Fruit fly (Drosophila melanogaster) whole organism, embryonic: ENCODE measurements around the gene CG44004.

Source experiments
- BEAF-32 ChIP-seq: fragments of 200-800 bp; sonication (Bioruptor generic); optimal IDR thresholded peaks from 3 replicates; lab custom pipeline; 2017; ENCODE audit warnings: missing biosample characterization, missing genetic modification characterization, mild to moderate bottlenecking, moderate library complexity, missing genetic modification reagents
- CG12104 ChIP-seq: fragments of 200-800 bp; sonication (Bioruptor generic); optimal IDR thresholded peaks from 3 replicates; lab custom pipeline; 2016; ENCODE audit warnings: missing biosample characterization, missing genetic modification characterization
- CG13775 ChIP-seq: fragments of 200-800 bp; sonication (Bioruptor generic); optimal IDR thresholded peaks from 3 replicates; lab custom pipeline; 2017; ENCODE audit warnings: missing biosample characterization, mild to moderate bottlenecking, missing genetic modification characterization
- CG15269 ChIP-seq: fragments of 200-800 bp; sonication (Bioruptor generic); optimal IDR thresholded peaks from 2 replicates; lab custom pipeline; 2018; ENCODE audit warnings: missing biosample characterization, mild to moderate bottlenecking, missing genetic modification characterization, moderate library complexity
- CG16779 ChIP-seq: fragments of 200-800 bp; sonication (Bioruptor generic); IDR thresholded peaks from 2 replicates; pipeline ENCODE4 v1.3.6; 2022; ENCODE audit warnings: missing biosample characterization, missing genetic modification characterization
- CG18262 ChIP-seq: fragments of 200-800 bp; optimal IDR thresholded peaks from 3 replicates; lab custom pipeline; 2019; ENCODE audit warnings: missing biosample characterization, mild to moderate bottlenecking, missing genetic modification characterization, moderate library complexity
- CG2120 ChIP-seq: fragments of 200-800 bp; sonication (Bioruptor generic); optimal IDR thresholded peaks from 3 replicates; lab custom pipeline; 2016; ENCODE audit warnings: missing biosample characterization, missing genetic modification characterization
- CG2678 ChIP-seq: fragments of 200-800 bp; sonication (Bioruptor generic); optimal IDR thresholded peaks from 3 replicates; lab custom pipeline; 2019; ENCODE audit warnings: missing biosample characterization, mild to moderate bottlenecking, missing genetic modification characterization, moderate library complexity
- CG42726 ChIP-seq: fragments of 200-800 bp; sonication (Bioruptor generic); IDR thresholded peaks from 2 replicates; pipeline ENCODE4 v1.3.6; 2022; ENCODE audit warnings: missing biosample characterization, missing genetic modification characterization; ENCODE audit not compliant: partially characterized antibody
- CG5180 ChIP-seq: fragments of 200-800 bp; sonication (Bioruptor generic); optimal IDR thresholded peaks from 3 replicates; lab custom pipeline; 2017; ENCODE audit warnings: missing biosample characterization, missing genetic modification characterization, mild to moderate bottlenecking, moderate library complexity, missing genetic modification reagents
- CG8478 ChIP-seq: fragments of >200 bp; optimal IDR thresholded peaks from 2 replicates; lab custom pipeline; 2018
- CG9437 ChIP-seq: fragments of 200-800 bp; sonication (Bioruptor generic); optimal IDR thresholded peaks from 2 replicates; lab custom pipeline; 2018; ENCODE audit warnings: missing biosample characterization, mild to moderate bottlenecking, missing genetic modification characterization
- CG9932 ChIP-seq: fragments of 200-800 bp; sonication (Bioruptor generic); IDR thresholded peaks from 2 replicates; pipeline ENCODE4 v1.3.6; 2022; ENCODE audit warnings: missing biosample characterization, missing genetic modification characterization
- Dbx ChIP-seq: fragments of 200-800 bp; sonication (Bioruptor generic); IDR thresholded peaks from 3 replicates; pipeline ENCODE4 v1.3.6; 2022; ENCODE audit warnings: missing biosample characterization, missing genetic modification characterization
- HmgZ ChIP-seq: fragments of 200-800 bp; sonication (Bioruptor generic); optimal IDR thresholded peaks from 2 replicates; lab custom pipeline; 2018; ENCODE audit warnings: missing biosample characterization, mild to moderate bottlenecking, missing genetic modification characterization
- Lim3 ChIP-seq: fragments of 200-800 bp; sonication (Bioruptor generic); IDR thresholded peaks from 2 replicates; pipeline ENCODE4 v1.3.6; 2022; ENCODE audit warnings: missing biosample characterization, missing genetic modification characterization
- Med ChIP-seq: fragments of 200-800 bp; sonication (Bioruptor generic); peaks from one replicate; lab custom pipeline; 2016; ENCODE audit warnings: missing biosample characterization, missing genetic modification characterization, mild to moderate bottlenecking, inconsistent platforms, moderate library complexity
- Nf-YB ChIP-seq: fragments of 200-800 bp; sonication (Bioruptor generic); optimal IDR thresholded peaks from 3 replicates; lab custom pipeline; 2019; ENCODE audit warnings: missing biosample characterization, mild to moderate bottlenecking, missing genetic modification characterization, moderate library complexity
- amos ChIP-seq: fragments of 200-800 bp; sonication (Bioruptor generic); IDR thresholded peaks from 2 replicates; pipeline ENCODE4 v1.3.6; 2022; ENCODE audit warnings: missing biosample characterization, missing genetic modification characterization; ENCODE audit not compliant: partially characterized antibody
- aop ChIP-seq: fragments of 200-800 bp; sonication (Bioruptor generic); IDR thresholded peaks from 2 replicates; pipeline ENCODE4 v1.3.6; 2022; ENCODE audit warnings: missing biosample characterization, missing genetic modification characterization
- chinmo ChIP-seq: fragments of 200-800 bp; sonication (Bioruptor generic); IDR thresholded peaks from 4 replicates; pipeline ENCODE4 v1.3.6; 2022; ENCODE audit warnings: missing biosample characterization, missing genetic modification characterization; ENCODE audit not compliant: partially characterized antibody
- crp ChIP-seq, 2 experiments: fragments of 200-800 bp; sonication (Bioruptor generic); optimal IDR thresholded peaks; 2 replicates in 1 of 2; 3 replicates in 1 of 2; lab custom pipeline; 2017; ENCODE audit warnings: missing biosample characterization in 2 of 2, missing genetic modification characterization in 2 of 2, mild to moderate bottlenecking in 1 of 2, moderate library complexity in 1 of 2
- dimm ChIP-seq: fragments of 200-800 bp; sonication (Bioruptor generic); IDR thresholded peaks from 2 replicates; pipeline ENCODE4 v1.3.6; 2022; ENCODE audit warnings: missing biosample characterization, missing genetic modification characterization
- dmrt99B ChIP-seq: fragments of 200-800 bp; sonication (Bioruptor generic); optimal IDR thresholded peaks from 2 replicates; lab custom pipeline; 2018; ENCODE audit warnings: missing biosample characterization, mild to moderate bottlenecking, missing genetic modification characterization, moderate library complexity
- ftz-f1 ChIP-seq: fragments of 200-800 bp; sonication (Bioruptor generic); optimal IDR thresholded peaks from 2 replicates; lab custom pipeline; 2016; ENCODE audit warnings: missing biosample characterization, missing genetic modification characterization
- grau ChIP-seq: fragments of 200-800 bp; optimal IDR thresholded peaks from 3 replicates; lab custom pipeline; 2019; ENCODE audit warnings: missing biosample characterization, mild to moderate bottlenecking, missing genetic modification characterization, moderate library complexity
- gsb ChIP-seq: fragments of 200-800 bp; sonication (Bioruptor generic); IDR thresholded peaks from 2 replicates; pipeline ENCODE4 v1.3.6; 2022; ENCODE audit warnings: missing biosample characterization, missing genetic modification characterization
- hb ChIP-seq: fragments of 200-800 bp; sonication (Bioruptor generic); IDR thresholded peaks from 3 replicates; pipeline ENCODE4 v1.3.6; 2022; ENCODE audit warnings: missing biosample characterization, missing genetic modification characterization; ENCODE audit not compliant: partially characterized antibody
- klu ChIP-seq: fragments of 200-800 bp; sonication (Bioruptor generic); IDR thresholded peaks from 2 replicates; pipeline ENCODE4 v1.3.6; 2022; ENCODE audit warnings: missing biosample characterization, missing genetic modification characterization
- lab ChIP-seq: fragments of 200-800 bp; sonication (Bioruptor generic); optimal IDR thresholded peaks from 3 replicates; lab custom pipeline; 2017; ENCODE audit warnings: missing biosample characterization, missing genetic modification characterization, mild to moderate bottlenecking, moderate library complexity, missing genetic modification reagents
- maf-S ChIP-seq: fragments of 200-800 bp; sonication (Bioruptor generic); optimal IDR thresholded peaks from 2 replicates; lab custom pipeline; 2016; ENCODE audit warnings: missing biosample characterization, missing genetic modification characterization
- mam ChIP-seq: fragments of 200-800 bp; sonication (Bioruptor generic); optimal IDR thresholded peaks from 3 replicates; lab custom pipeline; 2016; ENCODE audit warnings: missing biosample characterization, missing genetic modification characterization
- nom ChIP-seq: fragments of 200-800 bp; sonication (Bioruptor generic); optimal IDR thresholded peaks from 2 replicates; lab custom pipeline; 2017; ENCODE audit warnings: missing biosample characterization, missing genetic modification characterization, mild to moderate bottlenecking, moderate library complexity, missing genetic modification reagents
- row ChIP-seq: fragments of 200-800 bp; sonication (Bioruptor generic); IDR thresholded peaks from 3 replicates; pipeline ENCODE4 v1.3.6; 2022; ENCODE audit warnings: missing biosample characterization, missing genetic modification characterization
- seq ChIP-seq: fragments of 200-800 bp; sonication (Bioruptor generic); IDR thresholded peaks from 2 replicates; pipeline ENCODE4 v1.3.6; 2022; ENCODE audit warnings: missing biosample characterization, missing genetic modification characterization
- sima ChIP-seq: fragments of 200-800 bp; sonication (Bioruptor generic); optimal IDR thresholded peaks from 2 replicates; lab custom pipeline; 2016; ENCODE audit warnings: missing biosample characterization, missing genetic modification characterization
- tap ChIP-seq: fragments of 200-800 bp; optimal IDR thresholded peaks from 3 replicates; lab custom pipeline; 2019; ENCODE audit warnings: missing biosample characterization, mild to moderate bottlenecking, missing genetic modification characterization, moderate library complexity
- tio ChIP-seq: fragments of 200-800 bp; sonication (Bioruptor generic); optimal IDR thresholded peaks from 2 replicates; lab custom pipeline; 2017; ENCODE audit warnings: missing biosample characterization, missing genetic modification characterization, inconsistent platforms
- trh ChIP-seq: fragments of 200-800 bp; sonication (Bioruptor generic); optimal IDR thresholded peaks from 2 replicates; lab custom pipeline; 2016; ENCODE audit warnings: missing biosample characterization, missing genetic modification characterization

The CG44004 gene

dm6 chr3L:18061240-18061639, 12.4 kb downstream of the CG44004 start:
- TF ChIP-seq hb (GFP tag; lab: Robert Waterston, UW) (0 out of 3 replicates have a peak, but pooled peaks have one; percentile 45), amos (GFP tag; lab: Robert Waterston, UW) (peak; percentile 33; the same call in 1 of the 2 replicates), CG5180 (GFP tag; lab: Kevin White, UChicago) (no peak), sima (no peak), BEAF-32 (GFP tag; lab: Kevin White, UChicago) (peak; percentile 8), Med (GFP tag; lab: Kevin White, UChicago) (peak; percentile 39), gsb (no peak), klu (no peak), CG16779 (GFP tag; lab: Robert Waterston, UW) (peak; percentile 66), CG42726 (GFP tag; lab: Robert Waterston, UW) (0 out of 2 replicates have a peak, but pooled peaks have one; percentile 33), ftz-f1 (peak; percentile 73)
- TF ChIP-seq, all 482 proteins: peak for 7

dm6 chr3L:18057752-18058518, 15.7 kb downstream of the CG44004 start:
- no peak for TF ChIP-seq CG15269 (tag; lab: Kevin White, UChicago)
- TF ChIP-seq CG2678 (tag; lab: Kevin White, UChicago), result peak; percentile 5
- no peak for TF ChIP-seq CG13775 (GFP tag; lab: Kevin White, UChicago)
- TF ChIP-seq chinmo (GFP tag; lab: Robert Waterston, UW), result 0 out of 4 replicates have a peak, but pooled peaks have one; percentile 61
- peak; percentile 27 for TF ChIP-seq CG8478
- no peak for TF ChIP-seq maf-S (GFP tag; lab: Kevin White, UChicago)
- no peak for TF ChIP-seq dmrt99B (tag; lab: Kevin White, UChicago)
- peak; percentile 45 for TF ChIP-seq nom (GFP tag; lab: Kevin White, UChicago)
- peak; percentile 13 for TF ChIP-seq CG2120 (GFP tag; lab: Kevin White, UChicago)
- 0 out of 3 replicates have a peak, but pooled peaks have one; percentile 8 for TF ChIP-seq row (GFP tag; lab: Robert Waterston, UW)
- TF ChIP-seq tap (tag; lab: Kevin White, UChicago), result no peak
- peak; percentile 5 for TF ChIP-seq tio
- no peak for TF ChIP-seq Lim3 (GFP tag; lab: Robert Waterston, UW)
- no peak for TF ChIP-seq trh (GFP tag; lab: Kevin White, UChicago)
- TF ChIP-seq lab (GFP tag; lab: Kevin White, UChicago), result peak; percentile 11
- no peak for TF ChIP-seq CG18262 (tag; lab: Kevin White, UChicago)
- no peak for TF ChIP-seq dimm (GFP tag; lab: Robert Waterston, UW)
- no peak for TF ChIP-seq Dbx
- no peak for TF ChIP-seq HmgZ (tag; lab: Kevin White, UChicago)
- TF ChIP-seq mam (GFP tag; lab: Kevin White, UChicago), result no peak
- TF ChIP-seq CG9932 (GFP tag; lab: Robert Waterston, UW), result no peak
- TF ChIP-seq CG12104 (GFP tag; lab: Kevin White, UChicago), result no peak
- no peak for TF ChIP-seq crp (GFP tag; optimal IDR thresholded peaks at IDR 0.05; lab: Kevin White, UChicago)
- no peak for TF ChIP-seq aop
- no peak for TF ChIP-seq seq (GFP tag; lab: Robert Waterston, UW)
- no peak for TF ChIP-seq CG9437
- no peak for TF ChIP-seq Nf-YB (GFP tag; lab: Kevin White, UChicago)
- TF ChIP-seq grau, result peak; percentile 12
